Fruit fly (Drosophila melanogaster) whole organism, adult: Measurements from ENCODE around the gene CG43850.

Experiments
- CG11617 ChIP-seq: fragments of 200-800 bp; sonication (Bioruptor generic); optimal IDR thresholded peaks from 2 replicates; lab custom pipeline; 2017; ENCODE audit warnings: mild to moderate bottlenecking, missing biosample characterization, missing genetic modification reagents, missing genetic modification characterization
- CG12768 ChIP-seq: fragments of 200-800 bp; sonication (Bioruptor generic); optimal IDR thresholded peaks from 2 replicates; lab custom pipeline; 2017; ENCODE audit warnings: missing biosample characterization, missing genetic modification characterization, mild to moderate bottlenecking, moderate library complexity, missing genetic modification reagents
- CG14711 ChIP-seq: fragments of 200-800 bp; sonication (Bioruptor generic); optimal IDR thresholded peaks from 2 replicates; lab custom pipeline; 2018; ENCODE audit warnings: missing biosample characterization, mild to moderate bottlenecking, missing genetic modification characterization, moderate library complexity
- CG1620 ChIP-seq: fragments of 200-800 bp; sonication (Bioruptor generic); optimal IDR thresholded peaks from 2 replicates; lab custom pipeline; 2016; ENCODE audit warnings: missing biosample characterization, missing genetic modification characterization
- CG33017 ChIP-seq: fragments of 200-800 bp; sonication (Bioruptor generic); optimal IDR thresholded peaks from 2 replicates; lab custom pipeline; 2018; ENCODE audit warnings: missing biosample characterization, mild to moderate bottlenecking, missing genetic modification characterization, moderate library complexity
- CG5204 ChIP-seq: fragments of 200-800 bp; sonication (Bioruptor generic); optimal IDR thresholded peaks from 2 replicates; lab custom pipeline; 2016; ENCODE audit warnings: missing biosample characterization, missing genetic modification characterization
- CG7045 ChIP-seq: fragments of 200-800 bp; sonication (Bioruptor generic); optimal IDR thresholded peaks from 2 replicates; lab custom pipeline; 2017; ENCODE audit warnings: missing biosample characterization, mild to moderate bottlenecking, missing genetic modification characterization
- CG7101 ChIP-seq: fragments of 200-800 bp; sonication (Bioruptor generic); optimal IDR thresholded peaks from 2 replicates; lab custom pipeline; 2018; ENCODE audit warnings: missing biosample characterization, mild to moderate bottlenecking, missing genetic modification characterization, moderate library complexity
- Clk ChIP-seq: fragments of 200-800 bp; sonication (Bioruptor generic); optimal IDR thresholded peaks from 2 replicates; lab custom pipeline; 2017; ENCODE audit warnings: missing biosample characterization, missing genetic modification characterization
- Crg-1 ChIP-seq: fragments of 200-800 bp; sonication (Bioruptor generic); optimal IDR thresholded peaks from 2 replicates; lab custom pipeline; 2016; ENCODE audit warnings: missing biosample characterization, missing genetic modification characterization
- Hr96 ChIP-seq: fragments of 200-800 bp; sonication (Bioruptor generic); optimal IDR thresholded peaks from 2 replicates; lab custom pipeline; 2016; ENCODE audit warnings: missing biosample characterization, missing genetic modification characterization
- Mnt ChIP-seq: fragments of 200-800 bp; sonication (Bioruptor generic); optimal IDR thresholded peaks from 2 replicates; lab custom pipeline; 2016; ENCODE audit warnings: missing biosample characterization, mild to moderate bottlenecking, missing genetic modification characterization
- bab1 ChIP-seq: fragments of 200-800 bp; sonication (Bioruptor generic); optimal IDR thresholded peaks from 3 replicates; lab custom pipeline; 2019; ENCODE audit warnings: missing biosample characterization, mild to moderate bottlenecking, missing genetic modification characterization, moderate library complexity
- cic ChIP-seq: fragments of 200-800 bp; sonication (Bioruptor generic); optimal IDR thresholded peaks from 2 replicates; lab custom pipeline; 2017; ENCODE audit warnings: missing biosample characterization, mild to moderate bottlenecking, missing genetic modification characterization, moderate library complexity
- cnc ChIP-seq, 2 experiments: fragments of >200 bp; optimal IDR thresholded peaks; 2 replicates each; lab custom pipeline; 2017
- kay ChIP-seq: fragments of 200-800 bp; sonication (Bioruptor generic); peaks from one replicate; lab custom pipeline; 2016; ENCODE audit warnings: missing biosample characterization, missing genetic modification characterization, borderline replicate concordance
- ovo ChIP-seq: fragments of 200-800 bp; sonication (Bioruptor generic); optimal IDR thresholded peaks from 2 replicates; lab custom pipeline; 2016; ENCODE audit warnings: missing biosample characterization, missing genetic modification characterization
- pad ChIP-seq: fragments of 200-800 bp; sonication (Bioruptor generic); optimal IDR thresholded peaks from 3 replicates; lab custom pipeline; 2017; ENCODE audit warnings: missing biosample characterization, missing genetic modification characterization, mild to moderate bottlenecking, moderate library complexity, missing genetic modification reagents
- tj ChIP-seq: fragments of 200-800 bp; sonication (Bioruptor generic); optimal IDR thresholded peaks from 3 replicates; lab custom pipeline; 2017; ENCODE audit warnings: missing biosample characterization, mild to moderate bottlenecking, missing genetic modification characterization, moderate library complexity
- toe ChIP-seq: fragments of 200-800 bp; sonication (Bioruptor generic); optimal IDR thresholded peaks from 2 replicates; lab custom pipeline; 2016; ENCODE audit warnings: missing biosample characterization, missing genetic modification characterization

The CG43850 gene

dm6 chr2L:13414525-13415481 lies at the start of gene CG43850, which contains the start of the genes CG16956 and CG42784:
TSS of gene CG43850 (plus strand) at chr2L:13415431.
TSS of gene CG16956 (minus strand) at chr2L:13414575.
TSS of gene CG42784 (plus strand) at chr2L:13415431.
- TF ChIP-seq Crg-1 (GFP tag; lab: Kevin White, UChicago) = no peak
- TF ChIP-seq Mnt (GFP tag; lab: Kevin White, UChicago) = no peak
- TF ChIP-seq CG14711 = no peak
- peak; percentile 19 for TF ChIP-seq CG5204 (GFP tag; lab: Kevin White, UChicago)
- no peak for TF ChIP-seq kay (GFP tag; lab: Kevin White, UChicago)
- no peak for TF ChIP-seq CG1620 (GFP tag; lab: Kevin White, UChicago)
- TF ChIP-seq CG7101 (tag; lab: Kevin White, UChicago) = no peak
- peak; percentile 6 for TF ChIP-seq Hr96 (GFP tag; lab: Kevin White, UChicago)
- no peak for TF ChIP-seq cic
- no peak for TF ChIP-seq cnc (optimal IDR thresholded peaks at IDR 0.05; lab: Kevin White, UChicago)
- no peak for TF ChIP-seq CG11617
- no peak for TF ChIP-seq Clk (GFP tag; lab: Kevin White, UChicago)
- TF ChIP-seq CG12768 = no peak
- peak; percentile 60 for TF ChIP-seq CG7045 (GFP tag; lab: Kevin White, UChicago)
- peak; percentile 0 for TF ChIP-seq ovo
- TF ChIP-seq tj (GFP tag; lab: Kevin White, UChicago) = no peak
- no peak for TF ChIP-seq toe (GFP tag; lab: Kevin White, UChicago)
- no peak for TF ChIP-seq pad (GFP tag; lab: Kevin White, UChicago)
- no peak for TF ChIP-seq CG33017 (tag; lab: Kevin White, UChicago)
- no peak for TF ChIP-seq bab1 (GFP tag; lab: Kevin White, UChicago)

- TF ChIP-seq Crg-1 (GFP tag; lab: Kevin White, UChicago) (peak; percentile 40), cnc (optimal IDR thresholded peaks at IDR 0.05; lab: Kevin White, UChicago) (no peak), pad (GFP tag; lab: Kevin White, UChicago) (peak; percentile 54), CG7101 (tag; lab: Kevin White, UChicago) (peak; percentile 78), Hr96 (GFP tag; lab: Kevin White, UChicago) (no peak), kay (GFP tag; lab: Kevin White, UChicago) (no peak), Clk (GFP tag; lab: Kevin White, UChicago) (no peak), CG1620 (GFP tag; lab: Kevin White, UChicago) (peak; percentile 48), ovo (peak; percentile 45), CG5204 (GFP tag; lab: Kevin White, UChicago) (peak; percentile 16), CG14711 (peak; percentile 87), CG11617 (peak; percentile 68), CG12768 (peak; percentile 48), tj (GFP tag; lab: Kevin White, UChicago) (peak; percentile 98), Mnt (GFP tag; lab: Kevin White, UChicago) (peak; percentile 98), CG33017 (tag; lab: Kevin White, UChicago) (peak; percentile 68), toe (GFP tag; lab: Kevin White, UChicago) (peak; percentile 54), CG7045 (GFP tag; lab: Kevin White, UChicago) (peak; percentile 72), bab1 (GFP tag; lab: Kevin White, UChicago) (peak; percentile 80), cic (peak; percentile 43)
Observed at dm6 chr2L:13366109-13366747, 49.0 kb upstream of the CG43850 start, which contains the start of the genes Nnp-1 and Grx3. TSS of gene Nnp-1 (minus strand) at chr2L:13366189. TSS of gene Grx3 (plus strand) at chr2L:13366447.

dm6 chr2L:13367378-13367777 lies 47.9 kb upstream of the CG43850 start, which contains the start of gene Tap42:
TSS of gene Tap42 (plus strand) at chr2L:13367617.
- TF ChIP-seq Hr96 (GFP tag; lab: Kevin White, UChicago) (no peak), bab1 (GFP tag; lab: Kevin White, UChicago) (peak; percentile 47), kay (GFP tag; lab: Kevin White, UChicago) (no peak), ovo (no peak), Mnt (GFP tag; lab: Kevin White, UChicago) (peak; percentile 30), tj (GFP tag; lab: Kevin White, UChicago) (no peak), CG33017 (tag; lab: Kevin White, UChicago) (peak; percentile 26), CG7101 (tag; lab: Kevin White, UChicago) (peak; percentile 34), pad (GFP tag; lab: Kevin White, UChicago) (no peak), CG11617 (no peak), CG12768 (no peak), Crg-1 (GFP tag; lab: Kevin White, UChicago) (no peak), CG1620 (GFP tag; lab: Kevin White, UChicago) (no peak), CG7045 (GFP tag; lab: Kevin White, UChicago) (no peak), cnc (optimal IDR thresholded peaks at IDR 0.05; lab: Kevin White, UChicago) (no peak), CG14711 (no peak), cic (peak; percentile 22)

- peak; percentile 96 for TF ChIP-seq CG1620 (GFP tag; lab: Kevin White, UChicago)
- peak; percentile 96 for TF ChIP-seq Crg-1 (GFP tag; lab: Kevin White, UChicago)
- TF ChIP-seq CG14711 = peak; percentile 82
- peak; percentile 75 for TF ChIP-seq Clk (GFP tag; lab: Kevin White, UChicago)
- TF ChIP-seq cic = peak; percentile 78
- TF ChIP-seq CG12768 = peak; percentile 93
- TF ChIP-seq CG11617 = peak; percentile 85
- TF ChIP-seq kay (GFP tag; lab: Kevin White, UChicago) = no peak
- peak; percentile 92 for TF ChIP-seq Mnt (GFP tag; lab: Kevin White, UChicago)
- peak; percentile 83 for TF ChIP-seq CG7045 (GFP tag; lab: Kevin White, UChicago)
- TF ChIP-seq toe (GFP tag; lab: Kevin White, UChicago) = peak; percentile 80
- no peak for TF ChIP-seq cnc (optimal IDR thresholded peaks at IDR 0.05; lab: Kevin White, UChicago)
- peak; percentile 80 for TF ChIP-seq Hr96 (GFP tag; lab: Kevin White, UChicago)
- peak; percentile 93 for TF ChIP-seq CG7101 (tag; lab: Kevin White, UChicago)
- peak; percentile 86 for TF ChIP-seq CG5204 (GFP tag; lab: Kevin White, UChicago)
- TF ChIP-seq pad (GFP tag; lab: Kevin White, UChicago) = peak; percentile 84
- TF ChIP-seq bab1 (GFP tag; lab: Kevin White, UChicago) = peak; percentile 94
- TF ChIP-seq CG33017 (tag; lab: Kevin White, UChicago) = peak; percentile 92
- peak; percentile 50 for TF ChIP-seq tj (GFP tag; lab: Kevin White, UChicago)
- peak; percentile 75 for TF ChIP-seq ovo
Observed at dm6 chr2L:13368940-13369339, 46.3 kb upstream of the CG43850 start, which contains the start of gene CG31855. TSS of gene CG31855 (plus strand) at chr2L:13369204.
